Worm (Caenorhabditis elegans): Measurements from ENCODE around the gene alh-8.

DNA sequence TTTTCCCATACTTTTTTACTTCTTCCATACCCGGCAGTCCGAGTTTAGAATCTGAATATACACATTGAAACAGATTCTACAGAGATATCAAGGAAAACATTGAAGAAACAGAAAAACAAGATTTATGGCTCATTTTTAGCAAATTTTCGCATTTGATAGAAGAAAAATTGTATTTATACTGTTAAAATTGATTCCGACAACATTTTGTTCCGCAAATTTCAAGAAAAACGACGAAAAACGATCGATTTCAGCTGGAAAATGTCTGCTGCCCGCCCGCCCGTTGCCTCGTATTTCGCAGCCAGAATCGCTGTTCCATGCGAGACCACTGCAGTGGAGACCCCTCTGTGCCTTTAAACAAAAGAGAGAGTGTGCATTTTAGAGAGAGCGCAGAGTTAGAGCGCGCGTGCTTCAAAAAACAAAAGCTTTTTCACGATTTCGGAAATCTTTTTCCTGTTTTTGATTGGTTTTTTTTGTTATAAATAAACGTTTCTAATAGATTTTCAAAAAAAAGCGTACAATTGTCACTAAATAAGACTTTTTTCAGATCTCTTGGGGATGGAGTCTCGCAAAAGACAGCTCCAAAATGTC lies 49.1 kb downstream of the alh-8 start, which contains the start of the genes patr-1 and dna-2:
- TF ChIP-seq lsy-2 (tag; optimal IDR thresholded peaks at IDR 0.05) (peak; percentile 42 to 86), skn-1 (tag; optimal IDR thresholded peaks at IDR 0.05) (no peak), F13H6.1 (tag; optimal IDR thresholded peaks at IDR 0.05) (no peak), gmeb-1 (tag; optimal IDR thresholded peaks at IDR 0.05) (peak; percentile 89), egl-27 (tag; optimal IDR thresholded peaks at IDR 0.05) (no peak), ceh-82 (tag; optimal IDR thresholded peaks at IDR 0.05) (no peak), elt-3 (tag; optimal IDR thresholded peaks at IDR 0.05) (no peak), unc-39 (tag; optimal IDR thresholded peaks at IDR 0.05) (no peak), nhr-23 (tag; optimal IDR thresholded peaks at IDR 0.05) (no peak), mab-5 (tag; optimal IDR thresholded peaks at IDR 0.05) (no peak), snpc-4 (tag; optimal IDR thresholded peaks at IDR 0.05) (no peak), lin-11 (tag; optimal IDR thresholded peaks at IDR 0.05) (peak; percentile 62)

Data from whole organism, L2 larva.